Worm (Caenorhabditis elegans): ENCODE results near the gene Y56A3A.31.

DNA sequence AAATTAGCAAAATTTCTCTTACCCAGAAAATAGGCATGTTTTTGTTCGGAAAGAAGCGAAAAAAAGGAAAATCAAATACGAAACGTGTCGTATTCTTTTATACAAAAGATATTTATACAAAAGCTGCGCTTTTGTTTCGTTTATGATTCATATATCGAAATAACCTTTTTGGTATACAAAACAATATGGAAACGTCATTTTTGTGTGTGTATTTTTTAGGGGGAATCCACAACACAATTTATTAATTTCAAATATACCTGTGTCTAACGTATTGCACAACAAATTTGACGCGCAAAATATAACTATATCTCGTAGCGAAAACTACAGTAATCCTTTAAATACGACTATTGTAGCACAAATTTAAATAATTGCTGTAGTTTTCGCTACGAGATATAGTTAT, 56.4 kb downstream of the Y56A3A.31 start, which contains the start of gene Y79H2A.2:
- TF ChIP-seq ref-1 (GFP tag; conservative IDR thresholded peaks at IDR 0.05) (no peak), flt-1 (GFP tag; IDR thresholded peaks at IDR 0.05) (no peak), tab-1 (GFP tag; IDR thresholded peaks at IDR 0.05) (no peak), cog-1 (tag; optimal IDR thresholded peaks at IDR 0.05) (no peak), med-1 (GFP tag; optimal IDR thresholded peaks at IDR 0.05; ENCODE audit: insufficient read depth) (no peak), klf-2 (GFP tag; conservative IDR thresholded peaks at IDR 0.05) (no peak), T22C8.4 (GFP tag; IDR thresholded peaks at IDR 0.05) (no peak), ztf-23 (GFP tag; IDR thresholded peaks at IDR 0.05) (no peak), ztf-29 (GFP tag; IDR thresholded peaks at IDR 0.05) (no peak)

Measured in whole organism, midembryonic.